Worm (Caenorhabditis elegans) whole organism, L3 larva: ENCODE data around the gene irld-44.
"Not testable (repeated sequence)": the region's sequence is repeated elsewhere in the genome, so short reads cannot be mapped to it uniquely, and the experiment has no call there.

Source experiments
- R02D3.7 ChIP-seq: fragments of 150-350 bp; optimal IDR thresholded peaks from 2 replicates; lab custom pipeline; 2014; ENCODE audit warnings: missing biosample characterization, missing genetic modification characterization
- ZK546.5 ChIP-seq: sonication (generic microtip); optimal IDR thresholded peaks from 2 replicates; lab custom pipeline; 2017; ENCODE audit warnings: missing biosample characterization, missing genetic modification characterization
- aly-2 ChIP-seq: fragments of 150-350 bp; optimal IDR thresholded peaks from 2 replicates; lab custom pipeline; 2014; ENCODE audit warnings: missing biosample characterization, missing genetic modification characterization
- ama-1 ChIP-seq: fragments of 150-350 bp; optimal IDR thresholded peaks from 2 replicates; lab custom pipeline; 2018
- ceh-16 ChIP-seq: sonication (generic microtip); optimal IDR thresholded peaks from 2 replicates; lab custom pipeline; 2017; ENCODE audit warnings: missing biosample characterization, missing genetic modification characterization
- ceh-28 ChIP-seq: fragments of 150-350 bp; optimal IDR thresholded peaks from 2 replicates; lab custom pipeline; 2014; ENCODE audit warnings: missing biosample characterization, missing genetic modification reagents, missing genetic modification characterization
- ceh-82 ChIP-seq: fragments of 150-350 bp; optimal IDR thresholded peaks from 2 replicates; lab custom pipeline; 2014; ENCODE audit warnings: missing biosample characterization, missing genetic modification characterization
- ceh-9 ChIP-seq: sonication (generic microtip); optimal IDR thresholded peaks from 2 replicates; lab custom pipeline; 2018; ENCODE audit warnings: missing biosample characterization, missing genetic modification characterization
- daf-12 ChIP-seq: fragments of 150-350 bp; optimal IDR thresholded peaks from 2 replicates; lab custom pipeline; 2014; ENCODE audit warnings: missing biosample characterization, missing genetic modification reagents, missing genetic modification characterization
- egl-27 ChIP-seq: sonication (generic microtip); optimal IDR thresholded peaks from 4 replicates; lab custom pipeline; 2017; ENCODE audit warnings: missing biosample characterization, missing genetic modification reagents, missing genetic modification characterization
- elt-3 ChIP-seq, 3 experiments: fragments of 150-350 bp in 1 of 3; sonication (generic microtip) in 2 of 3; optimal IDR thresholded peaks; 2 replicates in 2 of 3; 4 replicates in 1 of 3; lab custom pipeline; 2014 to 2017; ENCODE audit warnings: missing biosample characterization in 3 of 3, missing genetic modification characterization in 3 of 3
- fkh-10 ChIP-seq: sonication (generic microtip); optimal IDR thresholded peaks from 2 replicates; lab custom pipeline; 2017; ENCODE audit warnings: missing biosample characterization, missing genetic modification reagents, missing genetic modification characterization
- fos-1 ChIP-seq: fragments of 150-350 bp; optimal IDR thresholded peaks from 2 replicates; lab custom pipeline; 2014; ENCODE audit warnings: missing biosample characterization, missing genetic modification characterization
- jun-1 ChIP-seq: fragments of 150-350 bp; optimal IDR thresholded peaks from 2 replicates; lab custom pipeline; 2014; ENCODE audit warnings: missing biosample characterization, missing genetic modification reagents, missing genetic modification characterization
- lin-39 ChIP-seq: fragments of 150-350 bp; optimal IDR thresholded peaks from 2 replicates; lab custom pipeline; 2018; ENCODE audit warnings: missing biosample characterization, missing genetic modification reagents, missing genetic modification characterization
- lsy-12 ChIP-seq: sonication (generic microtip); optimal IDR thresholded peaks from 2 replicates; lab custom pipeline; 2016; ENCODE audit warnings: mild to moderate bottlenecking, missing genetic modification characterization, missing compliant biosample characterization
- mdl-1 ChIP-seq: fragments of 150-350 bp; optimal IDR thresholded peaks from 2 replicates; lab custom pipeline; 2014; ENCODE audit warnings: missing biosample characterization, missing genetic modification characterization
- mml-1 ChIP-seq: fragments of 150-350 bp; sonication (generic microtip); optimal IDR thresholded peaks from 3 replicates; lab custom pipeline; 2014; ENCODE audit warnings: missing biosample characterization, missing genetic modification characterization
- nhr-11 ChIP-seq: fragments of 150-350 bp; optimal IDR thresholded peaks from 2 replicates; lab custom pipeline; 2014; ENCODE audit warnings: missing biosample characterization, missing genetic modification characterization
- nhr-12 ChIP-seq: fragments of 150-350 bp; optimal IDR thresholded peaks from 2 replicates; lab custom pipeline; 2014; ENCODE audit warnings: missing biosample characterization, missing genetic modification characterization
- nhr-23 ChIP-seq: fragments of 150-350 bp; optimal IDR thresholded peaks from 2 replicates; lab custom pipeline; 2014; ENCODE audit warnings: missing biosample characterization, missing genetic modification reagents, missing genetic modification characterization
- nhr-237 ChIP-seq: fragments of 150-350 bp; optimal IDR thresholded peaks from 2 replicates; lab custom pipeline; 2014; ENCODE audit warnings: missing biosample characterization, missing genetic modification characterization
- nhr-28 ChIP-seq: fragments of 150-350 bp; optimal IDR thresholded peaks from 2 replicates; lab custom pipeline; 2014; ENCODE audit warnings: missing biosample characterization, missing genetic modification characterization
- nhr-43 ChIP-seq: sonication (generic microtip); optimal IDR thresholded peaks from 2 replicates; lab custom pipeline; 2016; ENCODE audit warnings: mild to moderate bottlenecking, missing genetic modification characterization, missing compliant biosample characterization; ENCODE audit not compliant: poor library complexity, severe bottlenecking
- nhr-77 ChIP-seq: fragments of 150-350 bp; optimal IDR thresholded peaks from 2 replicates; lab custom pipeline; 2014; ENCODE audit warnings: missing biosample characterization, missing genetic modification characterization
- pha-4 ChIP-seq: fragments of 150-350 bp; optimal IDR thresholded peaks from 2 replicates; lab custom pipeline; 2014; ENCODE audit warnings: missing biosample characterization, missing genetic modification reagents, missing genetic modification characterization
- pqm-1 ChIP-seq: fragments of 150-350 bp; optimal IDR thresholded peaks from 2 replicates; lab custom pipeline; 2017; ENCODE audit warnings: missing biosample characterization, missing genetic modification characterization, inconsistent platforms
- skn-1 ChIP-seq: fragments of 150-350 bp; optimal IDR thresholded peaks from 2 replicates; lab custom pipeline; 2014; ENCODE audit warnings: missing biosample characterization, missing genetic modification characterization
- snpc-4 ChIP-seq: fragments of 150-350 bp; optimal IDR thresholded peaks from 2 replicates; lab custom pipeline; 2014; ENCODE audit warnings: missing biosample characterization, missing genetic modification characterization
- tbx-2 ChIP-seq: sonication (generic microtip); optimal IDR thresholded peaks from 2 replicates; lab custom pipeline; 2016; ENCODE audit warnings: mild to moderate bottlenecking, missing genetic modification characterization, missing compliant biosample characterization
- unc-39 ChIP-seq: sonication (generic microtip); optimal IDR thresholded peaks from 4 replicates; lab custom pipeline; 2017; ENCODE audit warnings: missing biosample characterization, missing genetic modification characterization
- unc-62 ChIP-seq: fragments of 150-350 bp; sonication (generic microtip); optimal IDR thresholded peaks from 4 replicates; lab custom pipeline; 2014; ENCODE audit warnings: missing biosample characterization, missing genetic modification reagents, missing genetic modification characterization
- zag-1 ChIP-seq: fragments of 150-350 bp; optimal IDR thresholded peaks from 2 replicates; lab custom pipeline; 2014; ENCODE audit warnings: missing biosample characterization, missing genetic modification characterization
- ztf-11 ChIP-seq: fragments of 150-350 bp; optimal IDR thresholded peaks from 2 replicates; lab custom pipeline; 2014; ENCODE audit warnings: missing biosample characterization, missing genetic modification characterization
- ztf-4 ChIP-seq: fragments of 150-350 bp; optimal IDR thresholded peaks from 2 replicates; lab custom pipeline; 2014; ENCODE audit warnings: missing biosample characterization, missing genetic modification characterization

The irld-44 gene

DNA sequence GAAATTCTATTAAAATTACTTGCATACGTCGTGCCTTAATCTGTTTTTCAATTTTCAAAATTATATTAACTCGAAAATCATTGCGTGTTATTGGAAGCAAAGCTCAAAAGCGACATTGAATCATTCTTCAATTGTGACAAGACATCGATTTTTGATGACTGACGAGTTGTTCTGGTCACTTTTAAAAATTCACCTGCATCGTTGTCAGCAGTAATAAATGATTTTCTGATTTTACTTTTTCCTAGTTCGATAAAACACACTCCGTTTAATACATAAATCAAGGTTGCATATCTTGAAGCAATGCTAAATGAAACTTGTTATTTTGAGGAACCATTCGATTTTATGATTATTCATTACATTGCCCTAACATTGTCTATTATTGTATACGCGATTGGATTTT lies 31.1 kb downstream of the irld-44 start, which contains the start of gene srh-3:
Gene srh-3, plus strand, starts transcription at position 301 of the 400 bp plus-strand sequence.
- TF ChIP-seq nhr-11 (tag; lab: Kevin White, UChicago) (no peak), nhr-237 (tag; lab: Kevin White, UChicago) (no peak), nhr-77 (no peak), nhr-28 (tag; lab: Kevin White, UChicago) (no peak), lsy-12 (tag; lab: Kevin White, UChicago) (no peak), nhr-43 (tag; lab: Kevin White, UChicago) (no peak), fos-1 (tag; lab: Kevin White, UChicago) (no peak), jun-1 (tag; lab: Kevin White, UChicago) (no peak), ama-1 (no peak), egl-27 (tag; lab: Kevin White, UChicago) (no peak), ceh-9 (tag; lab: Kevin White, UChicago) (no peak), elt-3 (tag; optimal IDR thresholded peaks at IDR 0.05; lab: Kevin White, UChicago) (no peak), ceh-82 (tag; lab: Kevin White, UChicago) (no peak), ZK546.5 (no peak), fkh-10 (GFP tag; lab: Kevin White, UChicago) (no peak), skn-1 (tag; lab: Kevin White, UChicago) (no peak), mdl-1 (no peak), snpc-4 (tag; lab: Kevin White, UChicago) (no peak)

ce11 chrV:1685328-1685727 lies 34.2 kb downstream of the irld-44 start, which contains the start of gene srh-5:
Gene srh-5 (plus strand): TSS chrV:1685628.
- TF ChIP-seq nhr-237 (tag; lab: Kevin White, UChicago) = no peak
- TF ChIP-seq nhr-77 = no peak
- no peak for TF ChIP-seq nhr-11 (tag; lab: Kevin White, UChicago)
- TF ChIP-seq ceh-28 (tag; lab: Kevin White, UChicago) = no peak
- TF ChIP-seq ztf-11 (tag; lab: Kevin White, UChicago) = no peak
- TF ChIP-seq pha-4 (tag; lab: Kevin White, UChicago) = no peak
- no peak for TF ChIP-seq nhr-28 (tag; lab: Kevin White, UChicago)
- no peak for TF ChIP-seq pqm-1
- TF ChIP-seq lin-39 (tag; lab: Kevin White, UChicago) = no peak
- no peak for TF ChIP-seq R02D3.7 (tag; lab: Kevin White, UChicago)
- no peak for TF ChIP-seq ceh-9 (tag; lab: Kevin White, UChicago)
- TF ChIP-seq snpc-4 (tag; lab: Kevin White, UChicago) = no peak
- no peak for TF ChIP-seq tbx-2

DNA sequence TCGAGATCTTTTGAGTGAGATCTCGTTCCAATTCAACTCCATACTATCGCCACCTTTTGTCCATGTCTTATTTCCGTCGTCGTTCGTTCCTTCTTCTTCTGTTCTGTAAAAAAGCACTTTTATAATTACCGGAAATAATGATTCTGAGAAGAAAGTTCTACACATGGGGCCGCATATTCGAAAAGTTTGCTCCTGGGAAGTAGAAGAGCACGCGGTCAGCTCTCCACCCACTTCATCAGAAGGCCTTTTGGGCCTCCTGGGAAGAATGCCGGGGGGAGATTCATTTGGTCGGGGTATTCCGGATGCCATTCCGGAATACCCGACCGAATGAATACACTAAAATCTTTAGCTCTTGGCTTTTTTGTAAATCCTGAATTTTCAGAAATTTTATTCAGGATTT lies 41.3 kb downstream of the irld-44 start, which contains the start of gene Y46H3C.5:
Gene Y46H3C.5, minus strand, starts transcription at position 2 of the 400 bp plus-strand sequence.
- TF ChIP-seq pqm-1; nhr-12 (tag; lab: Kevin White, UChicago); jun-1 (tag; lab: Kevin White, UChicago): not testable (repeated sequence)
- TF ChIP-seq, all 47 proteins: peak for 0; not testable (repeated sequence) for 47

- not testable (repeated sequence) for TF ChIP-seq aly-2; ztf-11 (tag; lab: Kevin White, UChicago); zag-1 (tag; lab: Kevin White, UChicago)
These were observed 42.7 kb downstream of the irld-44 start, which contains the start of gene Y46H3C.7 for ce11 chrV:1693876-1694275. Gene Y46H3C.7 (minus strand): TSS chrV:1694022.

DNA sequence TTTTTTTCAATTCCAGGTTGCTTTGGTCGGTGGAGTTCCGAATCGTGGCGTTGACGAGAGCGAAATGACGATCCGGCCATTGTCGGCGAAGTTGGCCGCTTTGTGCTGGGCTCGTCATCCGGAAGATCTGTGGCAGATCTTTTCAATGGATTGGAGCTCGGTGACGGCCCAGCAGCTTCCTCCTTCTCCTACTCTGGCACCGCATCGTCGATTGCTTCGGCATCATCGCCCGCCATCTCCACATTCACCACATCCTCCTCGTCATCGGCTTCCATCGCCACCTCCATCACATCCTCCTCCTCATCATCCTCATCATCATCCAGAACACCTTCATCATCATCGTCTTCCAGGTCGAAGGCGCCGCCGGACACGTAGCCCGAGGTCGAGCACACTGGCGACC lies 47.3 kb downstream of the irld-44 start:
- TF ChIP-seq unc-62 (GFP tag; lab: Kevin White, UChicago) (no peak), ceh-16 (tag; lab: Kevin White, UChicago) (no peak), nhr-11 (tag; lab: Kevin White, UChicago) (no peak), mml-1 (tag; lab: Kevin White, UChicago) (no peak), daf-12 (tag; lab: Kevin White, UChicago) (no peak), ztf-4 (no peak), aly-2 (no peak), mdl-1 (no peak), skn-1 (tag; lab: Kevin White, UChicago) (no peak), nhr-28 (tag; lab: Kevin White, UChicago) (no peak), fos-1 (tag; lab: Kevin White, UChicago) (no peak), nhr-23 (tag; lab: Kevin White, UChicago) (no peak), unc-39 (tag; lab: Kevin White, UChicago) (no peak), ceh-82 (tag; lab: Kevin White, UChicago) (no peak)
